Worm (Caenorhabditis elegans) whole organism, L1 larva: ENCODE data around the gene C52G5.2.
A peak's percentile ranks its signal among the peaks of the same experiment; 100 is the strongest.

Experiments
- C04F5.9 ChIP-seq: sonication (generic microtip); optimal IDR thresholded peaks from 2 replicates; lab custom pipeline; 2016; ENCODE audit warnings: missing genetic modification characterization, missing compliant biosample characterization
- C16A3.4 ChIP-seq: fragments of 150-350 bp; optimal IDR thresholded peaks from 2 replicates; lab custom pipeline; 2014; ENCODE audit warnings: missing biosample characterization, missing genetic modification characterization
- alr-1 ChIP-seq: fragments of 200-800 bp; sonication (Bioruptor generic); optimal IDR thresholded peaks from 2 replicates; lab custom pipeline; 2018; ENCODE audit warnings: borderline replicate concordance, mild to moderate bottlenecking, missing genetic modification characterization, missing compliant biosample characterization
- ama-1 ChIP-seq: fragments of 150-350 bp; optimal IDR thresholded peaks from 2 replicates; lab custom pipeline; 2014
- blmp-1 ChIP-seq: fragments of 150-350 bp; optimal IDR thresholded peaks from 2 replicates; lab custom pipeline; 2014; ENCODE audit warnings: missing biosample characterization, missing genetic modification characterization
- ceh-63 ChIP-seq: fragments of 200-800 bp; sonication (Bioruptor generic); optimal IDR thresholded peaks from 2 replicates; lab custom pipeline; 2018; ENCODE audit warnings: mild to moderate bottlenecking, missing genetic modification characterization, missing compliant biosample characterization
- ceh-82 ChIP-seq, 3 experiments: fragments of 150-350 bp in 1 of 3; sonication (generic microtip) in 2 of 3; optimal IDR thresholded peaks; 2 replicates each; lab custom pipeline; 2014 to 2017; ENCODE audit warnings: missing biosample characterization in 3 of 3, missing genetic modification characterization in 3 of 3
- dpl-1 ChIP-seq, 3 experiments: fragments of 150-350 bp in 2 of 3; sonication (generic microtip) in 1 of 3; optimal IDR thresholded peaks; 2 replicates each; lab custom pipeline; 2014 to 2017; ENCODE audit warnings: missing biosample characterization in 3 of 3, missing genetic modification characterization in 3 of 3, missing genetic modification reagents in 3 of 3
- dsc-1 ChIP-seq: sonication (generic microtip); optimal IDR thresholded peaks from 2 replicates; lab custom pipeline; 2016; ENCODE audit warnings: mild to moderate bottlenecking, missing genetic modification characterization, missing compliant biosample characterization
- efl-1 ChIP-seq, 4 experiments: fragments of 150-350 bp; optimal IDR thresholded peaks in 3 of 4; peaks in 1 of 4; 1 replicate in 1 of 4; 2 replicates in 3 of 4; lab custom pipeline; 2014; ENCODE audit warnings: missing biosample characterization in 2 of 4, missing genetic modification characterization in 2 of 4, missing genetic modification reagents in 2 of 4
- efl-3 ChIP-seq: fragments of 200-800 bp; sonication (Bioruptor generic); optimal IDR thresholded peaks from 2 replicates; lab custom pipeline; 2018; ENCODE audit warnings: mild to moderate bottlenecking, missing genetic modification characterization, missing compliant biosample characterization
- egl-27 ChIP-seq, 2 experiments: fragments of 150-350 bp in 1 of 2; sonication (generic microtip); optimal IDR thresholded peaks; 3 replicates each; lab custom pipeline; 2017 to 2018; ENCODE audit warnings: missing biosample characterization in 2 of 2, missing genetic modification characterization in 2 of 2, missing genetic modification reagents in 2 of 2
- elt-2 ChIP-seq: sonication (generic microtip); optimal IDR thresholded peaks from 2 replicates; lab custom pipeline; 2016; ENCODE audit warnings: missing genetic modification characterization, mild to moderate bottlenecking, inconsistent platforms, missing compliant biosample characterization, missing genetic modification reagents
- elt-3 ChIP-seq, 6 experiments: fragments of 150-350 bp in 1 of 6; sonication (generic microtip); optimal IDR thresholded peaks; 2 replicates each; lab custom pipeline; 2017 to 2018; ENCODE audit warnings: missing biosample characterization in 6 of 6, missing genetic modification characterization in 6 of 6, inconsistent platforms in 1 of 6
- ets-5 ChIP-seq: fragments of 200-800 bp; sonication (Bioruptor generic); IDR thresholded peaks from 2 replicates; pipeline ENCODE4 v1.3.6; 2022; ENCODE audit warnings: missing genetic modification characterization, missing compliant biosample characterization
- fkh-4 ChIP-seq: sonication (generic microtip); optimal IDR thresholded peaks from 2 replicates; lab custom pipeline; 2016; ENCODE audit warnings: missing compliant biosample characterization, missing genetic modification characterization, borderline replicate concordance
- fkh-8 ChIP-seq: sonication (generic microtip); optimal IDR thresholded peaks from 2 replicates; lab custom pipeline; 2016; ENCODE audit warnings: mild to moderate bottlenecking, missing genetic modification characterization, missing compliant biosample characterization
- fos-1 ChIP-seq: fragments of 150-350 bp; optimal IDR thresholded peaks from 2 replicates; lab custom pipeline; 2014; ENCODE audit warnings: missing biosample characterization, missing genetic modification characterization
- grh-1 ChIP-seq: fragments of 200-800 bp; sonication (Bioruptor generic); IDR thresholded peaks from 2 replicates; pipeline ENCODE4 v1.3.6; 2022; ENCODE audit warnings: missing genetic modification reagents, missing genetic modification characterization, missing compliant biosample characterization
- hlh-17 ChIP-seq: fragments of 200-800 bp; sonication (Bioruptor generic); optimal IDR thresholded peaks from 2 replicates; lab custom pipeline; 2018; ENCODE audit warnings: missing genetic modification characterization, mild to moderate bottlenecking, missing compliant biosample characterization, moderate library complexity, borderline replicate concordance
- hlh-4 ChIP-seq: sonication (generic microtip); optimal IDR thresholded peaks from 2 replicates; lab custom pipeline; 2016; ENCODE audit warnings: mild to moderate bottlenecking, missing genetic modification characterization, missing compliant biosample characterization
- irx-1 ChIP-seq: sonication (generic microtip); optimal IDR thresholded peaks from 2 replicates; lab custom pipeline; 2016; ENCODE audit warnings: missing genetic modification characterization, missing compliant biosample characterization
- isw-1 ChIP-seq: fragments of 200-800 bp; sonication (Bioruptor generic); IDR thresholded peaks from 2 replicates; pipeline ENCODE4 v1.3.6; 2022; ENCODE audit warnings: missing genetic modification characterization, missing compliant biosample characterization
- lin-35 ChIP-seq, 2 experiments: fragments of 150-350 bp; optimal IDR thresholded peaks; 2 replicates each; lab custom pipeline; 2014; ENCODE audit warnings: missing biosample characterization in 2 of 2, missing genetic modification characterization in 2 of 2, missing genetic modification reagents in 2 of 2
- lin-39 ChIP-seq: fragments of 150-350 bp; optimal IDR thresholded peaks from 2 replicates; lab custom pipeline; 2014; ENCODE audit warnings: missing biosample characterization, missing genetic modification reagents, missing genetic modification characterization
- lir-3 ChIP-seq: sonication (generic microtip); optimal IDR thresholded peaks from 2 replicates; lab custom pipeline; 2016; ENCODE audit warnings: mild to moderate bottlenecking, missing genetic modification characterization, moderate library complexity, missing compliant biosample characterization; ENCODE audit not compliant: poor library complexity
- lsy-2 ChIP-seq, 2 experiments: fragments of 150-350 bp; optimal IDR thresholded peaks; 2 replicates each; lab custom pipeline; 2014; ENCODE audit warnings: missing biosample characterization in 2 of 2, missing genetic modification characterization in 2 of 2
- mdl-1 ChIP-seq, 2 experiments: fragments of 150-350 bp; optimal IDR thresholded peaks; 2 replicates each; lab custom pipeline; 2014 to 2017; ENCODE audit warnings: missing biosample characterization in 2 of 2, missing genetic modification characterization in 2 of 2, inconsistent platforms in 1 of 2
- mep-1 ChIP-seq: fragments of 150-350 bp; optimal IDR thresholded peaks from 2 replicates; lab custom pipeline; 2014; ENCODE audit warnings: missing biosample characterization, missing genetic modification characterization
- nhr-11 ChIP-seq: fragments of 150-350 bp; optimal IDR thresholded peaks from 2 replicates; lab custom pipeline; 2014; ENCODE audit warnings: missing biosample characterization, missing genetic modification characterization
- nhr-237 ChIP-seq: fragments of 150-350 bp; optimal IDR thresholded peaks from 2 replicates; lab custom pipeline; 2014; ENCODE audit warnings: missing biosample characterization, missing genetic modification characterization
- nhr-47 ChIP-seq: sonication (generic microtip); optimal IDR thresholded peaks from 2 replicates; lab custom pipeline; 2016; ENCODE audit warnings: mild to moderate bottlenecking, missing genetic modification characterization, moderate library complexity, missing compliant biosample characterization
- nhr-76 ChIP-seq: sonication (generic microtip); optimal IDR thresholded peaks from 2 replicates; lab custom pipeline; 2017; ENCODE audit warnings: missing biosample characterization, missing genetic modification characterization
- nhr-77 ChIP-seq: fragments of 150-350 bp; optimal IDR thresholded peaks from 2 replicates; lab custom pipeline; 2014; ENCODE audit warnings: missing biosample characterization, missing genetic modification characterization
- nhr-85 ChIP-seq: sonication (generic microtip); peaks from one replicate; lab custom pipeline; 2016; ENCODE audit warnings: missing genetic modification characterization, inconsistent platforms, missing compliant biosample characterization
- pax-3 ChIP-seq: fragments of 200-800 bp; sonication (Bioruptor generic); optimal IDR thresholded peaks from 2 replicates; lab custom pipeline; 2018; ENCODE audit warnings: mild to moderate bottlenecking, missing genetic modification characterization, moderate library complexity, missing compliant biosample characterization
- rnt-1 ChIP-seq: sonication (generic microtip); optimal IDR thresholded peaks from 2 replicates; lab custom pipeline; 2016; ENCODE audit warnings: mild to moderate bottlenecking, missing genetic modification characterization, moderate library complexity, missing compliant biosample characterization
- skn-1 ChIP-seq: fragments of 150-350 bp; optimal IDR thresholded peaks from 2 replicates; lab custom pipeline; 2014; ENCODE audit warnings: missing biosample characterization, missing genetic modification characterization
- snpc-4 ChIP-seq: fragments of 150-350 bp; optimal IDR thresholded peaks from 2 replicates; lab custom pipeline; 2014; ENCODE audit warnings: missing biosample characterization, missing genetic modification characterization
- sox-4 ChIP-seq: sonication (generic microtip); optimal IDR thresholded peaks from 2 replicates; lab custom pipeline; 2016; ENCODE audit warnings: missing genetic modification characterization, missing compliant biosample characterization
- sptf-1 ChIP-seq: fragments of 150-350 bp; optimal IDR thresholded peaks from 2 replicates; lab custom pipeline; 2014; ENCODE audit warnings: missing biosample characterization, missing genetic modification characterization
- sup-37 ChIP-seq: fragments of 200-800 bp; sonication (Bioruptor generic); optimal IDR thresholded peaks from 2 replicates; lab custom pipeline; 2018; ENCODE audit warnings: mild to moderate bottlenecking, missing genetic modification characterization, missing compliant biosample characterization
- swsn-7 ChIP-seq: sonication (generic microtip); optimal IDR thresholded peaks from 2 replicates; lab custom pipeline; 2016; ENCODE audit warnings: missing genetic modification characterization, missing compliant biosample characterization
- tlp-1 ChIP-seq: fragments of 150-350 bp; optimal IDR thresholded peaks from 2 replicates; lab custom pipeline; 2014; ENCODE audit warnings: missing biosample characterization, missing genetic modification characterization
- unc-62 ChIP-seq: fragments of 150-350 bp; optimal IDR thresholded peaks from 2 replicates; lab custom pipeline; 2014; ENCODE audit warnings: missing biosample characterization, missing genetic modification reagents, missing genetic modification characterization
- unc-86 ChIP-seq: sonication (generic microtip); optimal IDR thresholded peaks from 2 replicates; lab custom pipeline; 2016; ENCODE audit warnings: missing genetic modification characterization, missing compliant biosample characterization
- unc-98 ChIP-seq: fragments of 200-800 bp; sonication (Bioruptor generic); IDR thresholded peaks from 2 replicates; pipeline ENCODE4 v1.3.6; 2022; ENCODE audit warnings: missing genetic modification characterization, missing compliant biosample characterization
- vab-15 ChIP-seq: sonication (generic microtip); optimal IDR thresholded peaks from 2 replicates; lab custom pipeline; 2017; ENCODE audit warnings: missing genotype, mild to moderate bottlenecking, missing genetic modification characterization, missing compliant biosample characterization
- xbp-1 ChIP-seq: sonication (generic microtip); optimal IDR thresholded peaks from 2 replicates; lab custom pipeline; 2016; ENCODE audit warnings: missing genetic modification characterization, missing compliant biosample characterization
- zag-1 ChIP-seq: fragments of 150-350 bp; optimal IDR thresholded peaks from 2 replicates; lab custom pipeline; 2014; ENCODE audit warnings: missing biosample characterization, missing genetic modification characterization
- ztf-11 ChIP-seq, 2 experiments: sonication (generic microtip); optimal IDR thresholded peaks; 2 replicates each; lab custom pipeline; 2016 to 2017; ENCODE audit warnings: missing genetic modification characterization in 2 of 2, missing biosample characterization in 1 of 2, missing compliant biosample characterization in 1 of 2

The C52G5.2 gene

DNA sequence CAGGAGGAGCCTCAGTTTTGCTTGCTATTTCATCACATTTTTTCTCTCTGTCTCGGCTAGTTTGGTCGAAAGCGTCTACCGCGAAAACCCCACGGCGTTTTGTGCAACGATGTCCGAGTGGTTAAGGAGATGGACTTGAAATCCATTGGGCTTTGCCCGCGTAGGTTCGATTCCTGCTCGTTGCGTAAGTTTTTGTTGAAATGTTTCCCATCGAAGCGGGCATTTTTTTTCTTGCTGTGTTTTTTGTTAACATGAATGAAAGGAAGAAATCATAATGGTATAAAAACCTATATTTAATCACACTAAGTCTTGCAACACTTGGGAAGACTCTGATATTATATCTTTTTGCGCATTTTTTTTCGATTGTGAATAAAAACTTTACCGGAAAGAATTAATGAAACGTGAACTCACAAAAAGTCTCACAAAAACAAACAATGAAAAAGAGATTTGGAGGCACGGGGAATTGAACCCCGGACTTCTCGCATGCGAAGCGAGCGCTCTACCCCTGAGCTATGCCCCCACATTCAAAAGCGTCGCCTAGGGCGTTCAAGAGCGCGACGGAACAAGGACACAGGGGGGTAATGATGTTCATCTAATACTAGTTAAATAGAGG is 46.8 kb downstream of the C52G5.2 start (continued):
- TF ChIP-seq elt-2 (peak; percentile 21), tlp-1 (tag; lab: Kevin White, UChicago) (no peak), efl-3 (GFP tag; lab: Kevin White, UChicago) (no peak), lin-35 (GFP tag; optimal IDR thresholded peaks at IDR 0.05; lab: Kevin White, UChicago) (peak in 1 of 2 experiments; percentile 53), unc-62 (GFP tag; lab: Kevin White, UChicago) (no peak), snpc-4 (peak; percentile 38), lin-39 (tag; lab: Kevin White, UChicago) (peak; percentile 36), mdl-1 (tag; optimal IDR thresholded peaks at IDR 0.05; lab: Kevin White, UChicago) (peak in 1 of 2 experiments; percentile 63), isw-1 (GFP tag; lab: Robert Waterston, UW) (no peak), nhr-85 (tag; lab: Kevin White, UChicago) (peak; percentile 77), grh-1 (no peak), mep-1 (peak; percentile 74), lsy-2 (tag; optimal IDR thresholded peaks at IDR 0.05; lab: Kevin White, UChicago) (peak; percentile 36 to 71), fkh-4 (tag; lab: Kevin White, UChicago) (no peak), C04F5.9 (tag; lab: Kevin White, UChicago) (no peak), swsn-7 (tag; lab: Kevin White, UChicago) (peak; percentile 79), unc-86 (tag; lab: Kevin White, UChicago) (peak; percentile 26), sup-37 (GFP tag; lab: Kevin White, UChicago) (peak; percentile 37), nhr-11 (tag; lab: Kevin White, UChicago) (no peak), ztf-11 (tag; optimal IDR thresholded peaks at IDR 0.05; lab: Kevin White, UChicago) (peak in 1 of 2 experiments; percentile 10), elt-3 (tag; optimal IDR thresholded peaks at IDR 0.05; lab: Kevin White, UChicago) (peak in 1 of 6 experiments; percentile 72), unc-98 (GFP tag; lab: Robert Waterston, UW) (no peak), lir-3 (tag; lab: Kevin White, UChicago) (peak; percentile 12), irx-1 (tag; lab: Kevin White, UChicago) (peak; percentile 31), xbp-1 (tag; lab: Kevin White, UChicago) (peak; percentile 65), rnt-1 (tag; lab: Kevin White, UChicago) (peak; percentile 73), dsc-1 (peak; percentile 73), C16A3.4 (peak; percentile 70), ama-1 (lab: Kevin White, UChicago) (no peak), vab-15 (no peak), nhr-77 (tag; lab: Kevin White, UChicago) (peak; percentile 52), efl-1 (optimal IDR thresholded peaks at IDR 0.05; lab: Kevin White, UChicago) (peak; percentile 36 to 50), efl-1 (GFP tag; optimal IDR thresholded peaks at IDR 0.05 in 1 of 2; lab: Kevin White, UChicago) (peak in 1 of 2 experiments; percentile 93), hlh-4 (tag; lab: Kevin White, UChicago) (no peak), nhr-76 (tag; lab: Kevin White, UChicago) (no peak), zag-1 (tag; lab: Kevin White, UChicago) (no peak), pax-3 (tag; lab: Kevin White, UChicago) (peak; percentile 71), nhr-237 (tag; lab: Kevin White, UChicago) (no peak), alr-1 (tag; lab: Kevin White, UChicago) (no peak), ceh-82 (tag; optimal IDR thresholded peaks at IDR 0.05; lab: Kevin White, UChicago) (peak; percentile 72 to 81 (median 80)), dpl-1 (GFP tag; optimal IDR thresholded peaks at IDR 0.05; lab: Kevin White, UChicago) (peak in 2 of 3 experiments; percentile 6 to 37), hlh-17 (GFP tag; lab: Kevin White, UChicago) (no peak), skn-1 (tag; lab: Kevin White, UChicago) (peak; percentile 57), blmp-1 (tag; lab: Kevin White, UChicago) (peak; percentile 20), egl-27 (tag; optimal IDR thresholded peaks at IDR 0.05; lab: Kevin White, UChicago) (peak in 1 of 2 experiments; percentile 41), sox-4 (tag; lab: Kevin White, UChicago) (peak; percentile 51), fos-1 (tag; lab: Kevin White, UChicago) (peak; percentile 37), ceh-63 (GFP tag; lab: Kevin White, UChicago) (no peak), nhr-47 (tag; lab: Kevin White, UChicago) (peak; percentile 83), sptf-1 (no peak), fkh-8 (tag; lab: Kevin White, UChicago) (peak; percentile 86), ets-5 (GFP tag; lab: Robert Waterston, UW) (no peak)
